Worm (Caenorhabditis elegans): ENCODE data around the gene ceh-22.
A peak's percentile ranks its signal among the peaks of the same experiment; 100 is the strongest.

Gene ceh-22

ce11 chrV:10719833-10720170 lies 48.1 kb downstream of the ceh-22 start (continued):
- no peak for TF ChIP-seq gei-8 (GFP tag; optimal IDR thresholded peaks at IDR 0.05)
- TF ChIP-seq daf-19 (GFP tag; conservative IDR thresholded peaks at IDR 0.05), result no peak
- TF ChIP-seq F44E2.7 (GFP tag; IDR thresholded peaks at IDR 0.05), result no peak
- TF ChIP-seq duxl-1 (tag; optimal IDR thresholded peaks at IDR 0.05; ENCODE audit: poor library complexity), result no peak
- no peak for TF ChIP-seq nhr-6 (tag; optimal IDR thresholded peaks at IDR 0.05)
- peak; percentile 44 to 82 for TF ChIP-seq mdl-1 (tag; optimal IDR thresholded peaks at IDR 0.05)
- TF ChIP-seq lin-1 (GFP tag; IDR thresholded peaks at IDR 0.05), result peak; percentile 40; the same call in 1 of the 2 replicates
- no peak for TF ChIP-seq lim-7 (GFP tag; IDR thresholded peaks at IDR 0.05)
- TF ChIP-seq T26A8.4 (GFP tag; IDR thresholded peaks at IDR 0.05), result no peak
- peak; percentile 45 for TF ChIP-seq fos-1 (tag; optimal IDR thresholded peaks at IDR 0.05)
- no peak for TF ChIP-seq mes-2 (tag; optimal IDR thresholded peaks at IDR 0.05; ENCODE audit: poor library complexity, severe bottlenecking)
- TF ChIP-seq lsy-2 (tag; optimal IDR thresholded peaks at IDR 0.05), result peak in 1 of 2 experiments; percentile 48
- no peak for TF ChIP-seq zip-11 (GFP tag; IDR thresholded peaks at IDR 0.05)
- TF ChIP-seq nhr-111 (GFP tag; optimal IDR thresholded peaks at IDR 0.05), result no peak
- TF ChIP-seq ces-1 (GFP tag; optimal IDR thresholded peaks at IDR 0.05), result no peak
- TF ChIP-seq nhr-77 (tag; optimal IDR thresholded peaks at IDR 0.05), result peak; percentile 71
- TF ChIP-seq ZK337.2 (GFP tag; IDR thresholded peaks at IDR 0.05), result no peak
- no peak for TF ChIP-seq ctbp-1 (GFP tag; IDR thresholded peaks at IDR 0.05)
- TF ChIP-seq F26F4.8 (GFP tag; conservative IDR thresholded peaks at IDR 0.05), result no peak
- TF ChIP-seq aha-1 (tag), result no peak
- TF ChIP-seq nhr-10 (tag; optimal IDR thresholded peaks at IDR 0.05), result no peak
- TF ChIP-seq mxl-3 (GFP tag; optimal IDR thresholded peaks at IDR 0.05), result peak; percentile 62
- peak; percentile 71 for TF ChIP-seq mep-1 (tag; optimal IDR thresholded peaks at IDR 0.05)
- no peak for TF ChIP-seq lin-13 (GFP tag; optimal IDR thresholded peaks at IDR 0.05)
- TF ChIP-seq zip-2 (tag; optimal IDR thresholded peaks at IDR 0.05), result no peak

- TF ChIP-seq ceh-20 (GFP tag; IDR thresholded peaks at IDR 0.05), result peak; percentile 21; the same call in 1 of the 2 replicates
- TF ChIP-seq lin-38 (GFP tag; IDR thresholded peaks at IDR 0.05), result no peak
- TF ChIP-seq unc-62 (GFP tag; optimal IDR thresholded peaks at IDR 0.05 in 1 of 2), result peak in 1 of 2 experiments; percentile 80
- TF ChIP-seq unc-62 (tag; optimal IDR thresholded peaks at IDR 0.05), result no peak
Measured at ce11 chrV:10720303-10720847, 48.7 kb downstream of the ceh-22 start.

ce11 chrV:10720876-10721275 lies 49.2 kb downstream of the ceh-22 start:
- TF ChIP-seq ceh-62 (tag; optimal IDR thresholded peaks at IDR 0.05) (no peak), nhr-102 (tag; optimal IDR thresholded peaks at IDR 0.05) (no peak), ceh-28 (tag; optimal IDR thresholded peaks at IDR 0.05) (no peak), ceh-82 (tag; optimal IDR thresholded peaks at IDR 0.05) (no peak), ceh-44 (GFP tag; IDR thresholded peaks at IDR 0.05) (no peak), mdl-1 (tag; optimal IDR thresholded peaks at IDR 0.05) (peak in 1 of 2 experiments; percentile 49), spr-3 (GFP tag; optimal IDR thresholded peaks at IDR 0.05) (no peak), nhr-28 (tag; optimal IDR thresholded peaks at IDR 0.05) (peak; percentile 4), nhr-48 (tag; optimal IDR thresholded peaks at IDR 0.05) (no peak), hlh-30 (tag; optimal IDR thresholded peaks at IDR 0.05; ENCODE audit: insufficient read depth) (peak; percentile 65), nhr-42 (GFP tag; IDR thresholded peaks at IDR 0.05) (no peak), nhr-237 (tag; optimal IDR thresholded peaks at IDR 0.05) (no peak), dve-1 (tag; optimal IDR thresholded peaks at IDR 0.05; ENCODE audit: insufficient read depth) (peak; percentile 6), daf-19 (GFP tag; conservative IDR thresholded peaks at IDR 0.05) (no peak), daf-16 (GFP tag; optimal IDR thresholded peaks at IDR 0.05) (no peak), daf-16 (tag; optimal IDR thresholded peaks at IDR 0.05) (no peak), unc-62 (GFP tag; optimal IDR thresholded peaks at IDR 0.05 in 1 of 2) (peak in 1 of 2 experiments; percentile 26), unc-62 (tag; optimal IDR thresholded peaks at IDR 0.05) (no peak)
